Worm (Caenorhabditis elegans): ENCODE measurements around the gene T14B4.1.

T14B4.1 gene

DNA sequence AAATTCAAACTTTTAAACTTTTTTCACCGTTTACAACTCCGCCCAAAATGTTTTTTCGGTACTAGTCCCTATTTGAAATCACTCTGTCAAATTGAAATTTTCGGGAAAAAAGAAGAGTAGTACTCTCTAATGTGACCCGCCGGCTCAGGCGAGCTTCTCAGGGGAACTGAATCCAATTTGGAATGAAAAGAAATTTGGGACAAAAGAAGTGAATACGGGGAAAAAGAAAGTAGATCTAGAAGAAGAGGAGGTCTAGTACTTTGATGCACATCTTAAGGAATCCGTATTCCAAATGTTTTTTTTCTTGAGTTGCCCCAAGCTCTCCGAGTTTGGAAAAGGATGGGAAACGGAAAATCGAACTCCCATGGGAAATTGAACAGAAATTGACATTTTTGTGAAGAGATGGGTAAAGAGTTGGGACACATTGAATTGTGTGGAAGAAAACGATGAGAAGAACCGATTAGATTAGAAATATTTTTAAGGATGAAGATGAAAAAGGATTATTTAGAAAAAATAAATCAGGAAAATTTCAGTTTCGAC, 30.1 kb upstream of the T14B4.1 start:
- TF ChIP-seq nhr-25 (tag; optimal IDR thresholded peaks at IDR 0.05) (no peak), unc-55 (GFP tag; optimal IDR thresholded peaks at IDR 0.05) (no peak)

DNA sequence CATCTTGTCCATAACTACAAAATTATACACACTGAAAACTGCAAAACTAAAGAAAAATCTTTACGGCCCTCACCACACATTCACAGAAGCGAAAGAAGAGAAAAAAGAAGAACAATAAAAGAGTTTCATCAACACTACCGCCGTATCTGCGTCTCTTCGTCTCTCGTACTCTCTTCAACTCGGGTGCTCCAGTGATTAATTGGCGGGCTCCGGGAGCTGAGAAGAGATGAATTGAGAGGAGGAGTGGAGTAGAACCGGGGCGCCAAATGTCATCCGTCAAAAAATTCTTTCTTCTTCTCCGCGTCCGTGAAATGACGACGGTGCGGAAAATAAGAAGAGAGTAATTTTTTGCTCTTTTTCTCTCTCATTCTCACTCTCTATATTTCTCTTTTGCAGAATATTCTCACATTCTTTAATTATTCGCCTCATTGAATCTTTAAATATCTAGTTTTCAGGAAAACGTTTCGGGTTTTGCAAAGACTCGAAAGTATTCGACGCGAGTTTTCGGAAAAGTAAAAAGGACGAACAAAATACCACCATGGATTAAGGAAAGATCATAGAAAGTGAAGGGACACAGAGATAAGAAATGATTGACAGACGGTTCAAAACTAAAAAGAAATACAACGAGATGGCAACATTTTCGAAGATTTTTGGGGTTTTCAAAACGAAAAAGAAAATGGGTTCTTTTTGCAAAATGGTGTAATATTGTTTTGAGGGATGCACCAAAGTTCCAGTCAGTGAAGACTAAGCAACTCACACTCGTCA, 29.0 kb upstream of the T14B4.1 start:
- TF ChIP-seq Y55F3AM.14 (GFP tag; optimal IDR thresholded peaks at IDR 0.05) (peak; percentile 37), mab-5 (tag; optimal IDR thresholded peaks at IDR 0.05) (peak; percentile 88), nhr-25 (tag; optimal IDR thresholded peaks at IDR 0.05) (no peak), egl-27 (tag; optimal IDR thresholded peaks at IDR 0.05) (no peak), sem-4 (tag; optimal IDR thresholded peaks at IDR 0.05) (peak; percentile 65), unc-62 (GFP tag; optimal IDR thresholded peaks at IDR 0.05) (peak; percentile 20), lsy-2 (tag; optimal IDR thresholded peaks at IDR 0.05) (peak in 1 of 2 experiments; percentile 55), F13H6.1 (tag; optimal IDR thresholded peaks at IDR 0.05) (peak; percentile 77), gmeb-1 (tag; optimal IDR thresholded peaks at IDR 0.05) (no peak), lin-13 (GFP tag; optimal IDR thresholded peaks at IDR 0.05) (peak; percentile 43), sma-9 (GFP tag; optimal IDR thresholded peaks at IDR 0.05) (peak; percentile 44), sma-9 (tag; optimal IDR thresholded peaks at IDR 0.05) (no peak), R02D3.7 (tag; optimal IDR thresholded peaks at IDR 0.05) (no peak), crh-2 (tag; optimal IDR thresholded peaks at IDR 0.05) (peak; percentile 20), nhr-129 (tag; optimal IDR thresholded peaks at IDR 0.05) (peak; percentile 39), lin-39 (tag; optimal IDR thresholded peaks at IDR 0.05) (peak; percentile 86), C34F6.9 (tag; optimal IDR thresholded peaks at IDR 0.05) (peak; percentile 49), unc-55 (GFP tag; optimal IDR thresholded peaks at IDR 0.05) (peak; percentile 55)

DNA sequence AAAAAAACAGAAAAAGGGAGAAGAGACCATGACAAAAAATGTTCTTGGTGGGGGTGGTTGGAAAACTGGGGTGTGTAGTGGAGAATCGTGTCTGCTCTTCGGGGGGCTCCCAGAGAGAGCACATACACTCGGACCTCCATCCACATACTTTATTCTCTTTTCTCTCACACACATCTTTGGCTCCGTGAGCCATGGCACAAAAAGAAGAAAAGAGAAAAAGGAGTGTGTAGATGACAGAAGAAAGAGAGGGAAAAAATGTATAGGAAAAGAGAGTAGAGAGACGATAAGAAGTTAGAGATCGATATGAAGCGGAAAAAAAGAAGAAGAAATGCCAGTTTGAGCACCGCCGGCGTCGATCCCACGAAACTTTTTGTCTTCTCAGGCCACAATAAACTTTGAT, 27.7 kb upstream of the T14B4.1 start:
- TF ChIP-seq elt-3 (tag; optimal IDR thresholded peaks at IDR 0.05) = no peak
- TF ChIP-seq nhr-129 (tag; optimal IDR thresholded peaks at IDR 0.05) = peak; percentile 76
- no peak for TF ChIP-seq sma-3 (GFP tag; optimal IDR thresholded peaks at IDR 0.05)
- no peak for TF ChIP-seq lin-39 (tag; optimal IDR thresholded peaks at IDR 0.05)
- TF ChIP-seq egl-27 (tag; optimal IDR thresholded peaks at IDR 0.05) = no peak
- TF ChIP-seq nhr-6 (tag; optimal IDR thresholded peaks at IDR 0.05) = no peak
- no peak for TF ChIP-seq unc-62 (GFP tag; optimal IDR thresholded peaks at IDR 0.05)
- no peak for TF ChIP-seq nhr-10 (tag; optimal IDR thresholded peaks at IDR 0.05)
- TF ChIP-seq nhr-237 (tag; optimal IDR thresholded peaks at IDR 0.05) = no peak
- peak; percentile 21 for TF ChIP-seq lin-11 (tag; optimal IDR thresholded peaks at IDR 0.05)
- no peak for TF ChIP-seq skn-1 (tag; optimal IDR thresholded peaks at IDR 0.05)
- TF ChIP-seq crh-2 (tag; optimal IDR thresholded peaks at IDR 0.05) = peak; percentile 39
- TF ChIP-seq ceh-82 (tag; optimal IDR thresholded peaks at IDR 0.05) = no peak
- TF ChIP-seq aly-2 (tag; optimal IDR thresholded peaks at IDR 0.05) = no peak
- peak; percentile 76 for TF ChIP-seq F13H6.1 (tag; optimal IDR thresholded peaks at IDR 0.05)
- TF ChIP-seq fos-1 (tag; optimal IDR thresholded peaks at IDR 0.05) = no peak
- TF ChIP-seq C34F6.9 (tag; optimal IDR thresholded peaks at IDR 0.05) = peak; percentile 81
- TF ChIP-seq zag-1 (tag; optimal IDR thresholded peaks at IDR 0.05) = peak; percentile 79
- no peak for TF ChIP-seq mdl-1 (tag; optimal IDR thresholded peaks at IDR 0.05)
- no peak for TF ChIP-seq alr-1 (tag; optimal IDR thresholded peaks at IDR 0.05)
- TF ChIP-seq dmd-4 (tag; optimal IDR thresholded peaks at IDR 0.05) = no peak
- no peak for TF ChIP-seq ztf-4 (tag; optimal IDR thresholded peaks at IDR 0.05)
- TF ChIP-seq sma-9 (GFP tag; optimal IDR thresholded peaks at IDR 0.05) = peak; percentile 57
- TF ChIP-seq sma-9 (tag; optimal IDR thresholded peaks at IDR 0.05) = no peak
- peak; percentile 72 for TF ChIP-seq unc-55 (GFP tag; optimal IDR thresholded peaks at IDR 0.05)
- TF ChIP-seq ama-1 (optimal IDR thresholded peaks at IDR 0.05) = no peak
- no peak for TF ChIP-seq nhr-25 (tag; optimal IDR thresholded peaks at IDR 0.05)
- TF ChIP-seq mbf-1 (tag; optimal IDR thresholded peaks at IDR 0.05) = no peak
- no peak for TF ChIP-seq nhr-11 (tag; optimal IDR thresholded peaks at IDR 0.05)
- TF ChIP-seq Y55F3AM.14 (GFP tag; optimal IDR thresholded peaks at IDR 0.05) = no peak
- no peak for TF ChIP-seq ztf-11 (tag; optimal IDR thresholded peaks at IDR 0.05)
- TF ChIP-seq sem-4 (tag; optimal IDR thresholded peaks at IDR 0.05) = no peak
- TF ChIP-seq R02D3.7 (tag; optimal IDR thresholded peaks at IDR 0.05) = no peak
- peak; percentile 60 for TF ChIP-seq mab-5 (tag; optimal IDR thresholded peaks at IDR 0.05)
- no peak for TF ChIP-seq ztf-1 (GFP tag; conservative IDR thresholded peaks at IDR 0.05)
- TF ChIP-seq blmp-1 (tag; optimal IDR thresholded peaks at IDR 0.05; ENCODE audit: insufficient read depth) = no peak
- TF ChIP-seq lsy-2 (tag; optimal IDR thresholded peaks at IDR 0.05) = peak; percentile 24 to 54
- no peak for TF ChIP-seq unc-39 (tag; optimal IDR thresholded peaks at IDR 0.05)
- TF ChIP-seq nhr-77 (tag; optimal IDR thresholded peaks at IDR 0.05) = no peak
- TF ChIP-seq snpc-4 (tag; optimal IDR thresholded peaks at IDR 0.05) = peak; percentile 7
- TF ChIP-seq nhr-23 (tag; optimal IDR thresholded peaks at IDR 0.05) = no peak
- no peak for TF ChIP-seq elt-1 (tag; optimal IDR thresholded peaks at IDR 0.05)
- TF ChIP-seq nhr-12 (tag; optimal IDR thresholded peaks at IDR 0.05) = no peak
- no peak for TF ChIP-seq peb-1 (tag; optimal IDR thresholded peaks at IDR 0.05)
